Worm (Caenorhabditis elegans): ENCODE results near the gene lips-15.

- no peak for TF ChIP-seq ama-1 (optimal IDR thresholded peaks at IDR 0.05)
- no peak for TF ChIP-seq B0310.2 (tag; optimal IDR thresholded peaks at IDR 0.05)
- no peak for TF ChIP-seq hnd-1 (tag; optimal IDR thresholded peaks at IDR 0.05)
Observed at ce11 chrII:12630888-12631287, 26.7 kb downstream of the lips-15 start, which contains the start of gene Y38E10A.34.
